Worm (Caenorhabditis elegans) whole organism, late embryonic: ENCODE measurements around the gene F59B1.8.

Source experiments
- K09A11.1 ChIP-seq: sonication (generic microtip); optimal IDR thresholded peaks from 2 replicates; lab custom pipeline; 2017; ENCODE audit warnings: antibody characterized with exemption, mild to moderate bottlenecking, missing genetic modification characterization, missing compliant biosample characterization; ENCODE audit not compliant: insufficient read depth
- ahr-1 ChIP-seq: sonication (generic microtip); optimal IDR thresholded peaks from 2 replicates; lab custom pipeline; 2016; ENCODE audit warnings: missing genetic modification characterization, missing compliant biosample characterization
- ceh-14 ChIP-seq: sonication (generic microtip); optimal IDR thresholded peaks from 2 replicates; lab custom pipeline; 2016; ENCODE audit warnings: missing genotype, missing genetic modification characterization, missing compliant biosample characterization
- ceh-19 ChIP-seq: fragments of 200-800 bp; sonication (Bioruptor generic); optimal IDR thresholded peaks from 2 replicates; lab custom pipeline; 2018; ENCODE audit warnings: mild to moderate bottlenecking, missing genetic modification characterization, missing compliant biosample characterization
- ceh-2 ChIP-seq: sonication (generic microtip); optimal IDR thresholded peaks from 2 replicates; lab custom pipeline; 2016; ENCODE audit warnings: missing genotype, missing genetic modification characterization, missing compliant biosample characterization
- ceh-30 ChIP-seq: fragments of 150-350 bp; optimal IDR thresholded peaks from 2 replicates; lab custom pipeline; 2014; ENCODE audit warnings: missing biosample characterization, missing genetic modification characterization
- ceh-31 ChIP-seq: sonication (generic microtip); optimal IDR thresholded peaks from 2 replicates; lab custom pipeline; 2016; ENCODE audit warnings: missing genetic modification characterization, missing compliant biosample characterization
- ceh-34 ChIP-seq: sonication (generic microtip); optimal IDR thresholded peaks from 2 replicates; lab custom pipeline; 2016; ENCODE audit warnings: mild to moderate bottlenecking, missing genetic modification characterization, missing compliant biosample characterization
- ceh-6 ChIP-seq: fragments of 200-800 bp; sonication (Bioruptor generic); optimal IDR thresholded peaks from 2 replicates; lab custom pipeline; 2018; ENCODE audit warnings: mild to moderate bottlenecking, missing genetic modification characterization, missing compliant biosample characterization
- dmd-4 ChIP-seq: sonication (generic microtip); optimal IDR thresholded peaks from 2 replicates; lab custom pipeline; 2016; ENCODE audit warnings: borderline replicate concordance, missing genetic modification characterization, missing compliant biosample characterization
- elt-2 ChIP-seq: sonication (generic microtip); optimal IDR thresholded peaks from 2 replicates; lab custom pipeline; 2016; ENCODE audit warnings: missing genetic modification reagents, missing genetic modification characterization, missing compliant biosample characterization
- fkh-10 ChIP-seq: fragments of 150-350 bp; optimal IDR thresholded peaks from 2 replicates; lab custom pipeline; 2014; ENCODE audit warnings: missing biosample characterization, missing genetic modification reagents, missing genetic modification characterization
- hlh-13 ChIP-seq: fragments of 200-800 bp; sonication (Bioruptor generic); optimal IDR thresholded peaks from 2 replicates; lab custom pipeline; 2018; ENCODE audit warnings: mild to moderate bottlenecking, missing genetic modification characterization, missing compliant biosample characterization
- hlh-30 ChIP-seq: sonication (generic microtip); optimal IDR thresholded peaks from 2 replicates; lab custom pipeline; 2017; ENCODE audit warnings: antibody characterized with exemption, missing genetic modification characterization, missing compliant biosample characterization; ENCODE audit not compliant: insufficient read depth
- hlh-8 ChIP-seq: sonication (generic microtip); optimal IDR thresholded peaks from 2 replicates; lab custom pipeline; 2016; ENCODE audit warnings: missing genotype, missing genetic modification characterization, missing compliant biosample characterization
- lim-6 ChIP-seq: sonication (generic microtip); optimal IDR thresholded peaks from 2 replicates; lab custom pipeline; 2016; ENCODE audit warnings: missing genetic modification characterization, missing compliant biosample characterization
- nfya-1 ChIP-seq: sonication (generic microtip); optimal IDR thresholded peaks from 2 replicates; lab custom pipeline; 2017; ENCODE audit warnings: missing genetic modification characterization, mild to moderate bottlenecking, missing compliant biosample characterization, antibody characterized with exemption, moderate library complexity
- odd-2 ChIP-seq: sonication (generic microtip); optimal IDR thresholded peaks from 2 replicates; lab custom pipeline; 2017; ENCODE audit warnings: antibody characterized with exemption, mild to moderate bottlenecking, missing genetic modification characterization, missing compliant biosample characterization
- pag-3 ChIP-seq: sonication (generic microtip); optimal IDR thresholded peaks from 2 replicates; lab custom pipeline; 2016; ENCODE audit warnings: missing compliant biosample characterization, missing genetic modification characterization, borderline replicate concordance
- pqm-1 ChIP-seq: sonication (generic microtip); optimal IDR thresholded peaks from 2 replicates; lab custom pipeline; 2016; ENCODE audit warnings: missing genetic modification characterization, missing compliant biosample characterization
- rnt-1 ChIP-seq: sonication (generic microtip); optimal IDR thresholded peaks from 2 replicates; lab custom pipeline; 2016; ENCODE audit warnings: missing genetic modification characterization, missing compliant biosample characterization
- sdc-2 ChIP-seq: sonication (generic microtip); optimal IDR thresholded peaks from 2 replicates; lab custom pipeline; 2016; ENCODE audit warnings: missing genotype, missing genetic modification characterization, missing compliant biosample characterization
- sox-2 ChIP-seq: fragments of 200-800 bp; sonication (Bioruptor generic); IDR thresholded peaks from 2 replicates; pipeline ENCODE4 v1.3.6; 2022; ENCODE audit warnings: missing genetic modification reagents, missing genetic modification characterization, missing compliant biosample characterization
- sox-4 ChIP-seq: sonication (generic microtip); optimal IDR thresholded peaks from 2 replicates; lab custom pipeline; 2017; ENCODE audit warnings: mild to moderate bottlenecking, missing genetic modification characterization, inconsistent platforms, missing compliant biosample characterization
- tbx-2 ChIP-seq: sonication (generic microtip); optimal IDR thresholded peaks from 2 replicates; lab custom pipeline; 2016; ENCODE audit warnings: missing genetic modification characterization, missing compliant biosample characterization
- tbx-7 ChIP-seq: sonication (generic microtip); optimal IDR thresholded peaks from 2 replicates; lab custom pipeline; 2016; ENCODE audit warnings: missing genotype, missing genetic modification characterization, missing compliant biosample characterization
- unc-42 ChIP-seq: sonication (generic microtip); optimal IDR thresholded peaks from 2 replicates; lab custom pipeline; 2016; ENCODE audit warnings: missing genotype, missing genetic modification characterization, missing compliant biosample characterization
- unc-55 ChIP-seq: sonication (generic microtip); optimal IDR thresholded peaks from 2 replicates; lab custom pipeline; 2017; ENCODE audit warnings: missing biosample characterization, missing genetic modification reagents, missing genetic modification characterization
- zip-5 ChIP-seq: sonication (generic microtip); optimal IDR thresholded peaks from 2 replicates; lab custom pipeline; 2016; ENCODE audit warnings: missing genetic modification characterization, missing compliant biosample characterization

Gene F59B1.8

ce11 chrV:3644193-3644693 is at the start of gene F59B1.8:
Gene F59B1.8 (minus strand): TSS chrV:3644243.
- no peak for TF ChIP-seq fkh-10 (GFP tag; lab: Kevin White, UChicago)
- TF ChIP-seq elt-2 (tag; lab: Kevin White, UChicago) = peak; percentile 37
- no peak for TF ChIP-seq hlh-8 (tag; lab: Kevin White, UChicago)
- no peak for TF ChIP-seq sox-4 (tag; lab: Kevin White, UChicago)
- TF ChIP-seq tbx-2 (tag; lab: Kevin White, UChicago) = peak; percentile 18

- TF ChIP-seq ceh-34 (tag; lab: Kevin White, UChicago) (no peak), sox-2 (no peak), ahr-1 (tag; lab: Kevin White, UChicago) (no peak), tbx-7 (tag; lab: Kevin White, UChicago) (no peak), hlh-13 (GFP tag; lab: Kevin White, UChicago) (no peak), nfya-1 (tag; lab: Kevin White, UChicago) (no peak), pqm-1 (tag; lab: Kevin White, UChicago) (no peak), ceh-2 (tag; lab: Kevin White, UChicago) (no peak), rnt-1 (tag; lab: Kevin White, UChicago) (no peak), K09A11.1 (tag; lab: Kevin White, UChicago) (no peak), ceh-14 (tag; lab: Kevin White, UChicago) (no peak), hlh-8 (tag; lab: Kevin White, UChicago) (no peak), lim-6 (tag; lab: Kevin White, UChicago) (no peak)
Measured at ce11 chrV:3693657-3694056, 49.6 kb upstream of the F59B1.8 start.

- TF ChIP-seq elt-2 (tag; lab: Kevin White, UChicago) (peak; percentile 20), dmd-4 (tag; lab: Kevin White, UChicago) (no peak)
Measured at ce11 chrV:3692613-3693012, 48.6 kb upstream of the F59B1.8 start.

ce11 chrV:3688733-3689132 is 44.7 kb upstream of the F59B1.8 start:
- TF ChIP-seq odd-2 (no peak), ceh-31 (peak; percentile 25), unc-55 (peak; percentile 5), ceh-6 (GFP tag; lab: Kevin White, UChicago) (no peak), sox-2 (peak; percentile 54), hlh-30 (tag; lab: Kevin White, UChicago) (peak; percentile 23), ceh-34 (tag; lab: Kevin White, UChicago) (peak; percentile 32), nfya-1 (tag; lab: Kevin White, UChicago) (peak; percentile 45), hlh-8 (tag; lab: Kevin White, UChicago) (peak; percentile 42)

ce11 chrV:3686899-3687298 is 42.9 kb upstream of the F59B1.8 start, which contains the start of gene unc-132:
Gene unc-132 (plus strand): TSS chrV:3687106.
- no peak for TF ChIP-seq zip-5
- no peak for TF ChIP-seq sdc-2
- TF ChIP-seq ceh-30 (tag; lab: Kevin White, UChicago) = no peak
- TF ChIP-seq pag-3 (tag; lab: Kevin White, UChicago) = no peak
- no peak for TF ChIP-seq ceh-2 (tag; lab: Kevin White, UChicago)
- no peak for TF ChIP-seq unc-42
- no peak for TF ChIP-seq ceh-19 (GFP tag; lab: Kevin White, UChicago)

ce11 chrV:3686292-3686691 is 42.2 kb upstream of the F59B1.8 start:
- TF ChIP-seq elt-2 (tag; lab: Kevin White, UChicago) (no peak), lim-6 (tag; lab: Kevin White, UChicago) (no peak), dmd-4 (tag; lab: Kevin White, UChicago) (no peak), fkh-10 (GFP tag; lab: Kevin White, UChicago) (no peak)
